Fruit fly (Drosophila melanogaster): Measurements from ENCODE around the gene CG10853.

The CG10853 gene

dm6 chr3L:3932742-3933289 lies 14.9 kb upstream of the CG10853 start:
- TF ChIP-seq Antp (GFP tag; optimal IDR thresholded peaks at IDR 0.05) (no peak), CG18011 (GFP tag; optimal IDR thresholded peaks at IDR 0.05) (no peak), CG18619 (GFP tag; optimal IDR thresholded peaks at IDR 0.05) (peak; percentile 16), CG6765 (GFP tag; optimal IDR thresholded peaks at IDR 0.05) (peak; percentile 23), sens (GFP tag) (peak; percentile 44), CG15514 (GFP tag; optimal IDR thresholded peaks at IDR 0.05) (peak; percentile 64), CG10209 (GFP tag; optimal IDR thresholded peaks at IDR 0.05) (peak; percentile 45), Dad (GFP tag; optimal IDR thresholded peaks at IDR 0.05) (no peak), Aef1 (GFP tag; IDR thresholded peaks at IDR 0.05) (no peak), fd3F (GFP tag; optimal IDR thresholded peaks at IDR 0.05) (peak; percentile 51), Bteb2 (GFP tag; optimal IDR thresholded peaks at IDR 0.05) (peak; percentile 23), ATbp (GFP tag; optimal IDR thresholded peaks at IDR 0.05) (peak; percentile 42), PHDP (tag; optimal IDR thresholded peaks at IDR 0.05) (peak; percentile 61), grau (tag; optimal IDR thresholded peaks at IDR 0.05) (peak; percentile 8), Med (GFP tag) (peak; percentile 84), CG8924 (tag; optimal IDR thresholded peaks at IDR 0.05) (peak; percentile 8), CG6813 (GFP tag; optimal IDR thresholded peaks at IDR 0.05) (peak; percentile 48), CG15269 (tag; optimal IDR thresholded peaks at IDR 0.05) (peak; percentile 60), CG11504 (tag; optimal IDR thresholded peaks at IDR 0.05) (peak; percentile 1), Fer3 (tag; optimal IDR thresholded peaks at IDR 0.05) (peak; percentile 71), scrt (GFP tag; optimal IDR thresholded peaks at IDR 0.05) (peak; percentile 43), CG7556 (GFP tag; optimal IDR thresholded peaks at IDR 0.05) (peak; percentile 38), B-H2 (GFP tag; optimal IDR thresholded peaks at IDR 0.05) (peak; percentile 15), CG10147 (GFP tag; optimal IDR thresholded peaks at IDR 0.05) (no peak), CG12769 (tag; optimal IDR thresholded peaks at IDR 0.05) (peak; percentile 47), CG6654 (GFP tag; optimal IDR thresholded peaks at IDR 0.05) (no peak), CG12659 (GFP tag; optimal IDR thresholded peaks at IDR 0.05) (peak; percentile 32), sd (tag; optimal IDR thresholded peaks at IDR 0.05) (peak; percentile 43), CG14014 (GFP tag; IDR thresholded peaks at IDR 0.05) (no peak), sob (GFP tag; IDR thresholded peaks at IDR 0.05) (peak; percentile 36; the same call in 1 of the 2 replicates), CG17802 (tag; optimal IDR thresholded peaks at IDR 0.05) (no peak), Vsx1 (GFP tag; optimal IDR thresholded peaks at IDR 0.05) (peak; percentile 17), CG7928 (GFP tag; optimal IDR thresholded peaks at IDR 0.05) (peak; percentile 16), Nf-YB (GFP tag; optimal IDR thresholded peaks at IDR 0.05) (no peak), CG7987 (GFP tag; optimal IDR thresholded peaks at IDR 0.05) (peak; percentile 13), Camta (GFP tag; optimal IDR thresholded peaks at IDR 0.05) (no peak), Asciz (GFP tag; optimal IDR thresholded peaks at IDR 0.05) (peak; percentile 7), ash1 (GFP tag; optimal IDR thresholded peaks at IDR 0.05) (peak; percentile 24), gcm2 (GFP tag; optimal IDR thresholded peaks at IDR 0.05) (no peak), CG15011 (GFP tag; optimal IDR thresholded peaks at IDR 0.05) (peak; percentile 25), MESR4 (GFP tag; optimal IDR thresholded peaks at IDR 0.05) (no peak), CG12071 (GFP tag; optimal IDR thresholded peaks at IDR 0.05) (peak; percentile 55), Poxn (GFP tag; IDR thresholded peaks at IDR 0.05) (no peak), cas (GFP tag; IDR thresholded peaks at IDR 0.05) (no peak), CG2678 (tag; optimal IDR thresholded peaks at IDR 0.05) (peak; percentile 64), CG31224 (GFP tag; IDR thresholded peaks at IDR 0.05) (no peak), exex (tag; optimal IDR thresholded peaks at IDR 0.05) (peak; percentile 25), CG11560 (tag; IDR thresholded peaks at IDR 0.05) (no peak), dan (GFP tag; IDR thresholded peaks at IDR 0.05) (no peak)
